Fruit fly (Drosophila melanogaster) whole organism, prepupa: ENCODE measurements around the gene Acp32CD.

ENCODE experiments used
- Blimp-1 ChIP-seq: fragments of 200-800 bp; sonication (Bioruptor generic); optimal IDR thresholded peaks from 3 replicates; lab custom pipeline; 2017; ENCODE audit warnings: missing biosample characterization, missing genetic modification characterization, mild to moderate bottlenecking, moderate library complexity, missing genetic modification reagents
- CG10669 ChIP-seq: fragments of 200-800 bp; sonication (Bioruptor generic); optimal IDR thresholded peaks from 3 replicates; lab custom pipeline; 2018; ENCODE audit warnings: missing biosample characterization, mild to moderate bottlenecking, missing genetic modification characterization, moderate library complexity
- CG11762 ChIP-seq: fragments of 200-800 bp; sonication (Bioruptor generic); optimal IDR thresholded peaks from 3 replicates; lab custom pipeline; 2016; ENCODE audit warnings: missing biosample characterization, missing genetic modification characterization; ENCODE audit not compliant: insufficient read depth
- CG11902 ChIP-seq: fragments of 200-800 bp; sonication (Bioruptor generic); optimal IDR thresholded peaks from 3 replicates; lab custom pipeline; 2016; ENCODE audit warnings: missing biosample characterization, missing genetic modification characterization
- CG15336 ChIP-seq: fragments of 200-800 bp; sonication (Bioruptor generic); IDR thresholded peaks from 2 replicates; pipeline ENCODE4 v1.3.6; 2022; ENCODE audit warnings: missing biosample characterization, missing genetic modification characterization
- CG3032 ChIP-seq: fragments of 200-800 bp; optimal IDR thresholded peaks from 2 replicates; lab custom pipeline; 2019; ENCODE audit warnings: missing biosample characterization, mild to moderate bottlenecking, missing genetic modification characterization, moderate library complexity
- CG31627 ChIP-seq: fragments of 200-800 bp; sonication (Bioruptor generic); optimal IDR thresholded peaks from 3 replicates; lab custom pipeline; 2016; ENCODE audit warnings: missing biosample characterization, missing genetic modification characterization
- CG32006 ChIP-seq: fragments of 200-800 bp; sonication (Bioruptor generic); optimal IDR thresholded peaks from 3 replicates; lab custom pipeline; 2017; ENCODE audit warnings: missing biosample characterization, mild to moderate bottlenecking, missing genetic modification characterization
- CG34406 ChIP-seq: fragments of 200-800 bp; sonication (Bioruptor generic); optimal IDR thresholded peaks from 3 replicates; lab custom pipeline; 2016; ENCODE audit warnings: missing biosample characterization, missing genetic modification characterization
- CG3919 ChIP-seq: fragments of 200-800 bp; sonication (Bioruptor generic); optimal IDR thresholded peaks from 3 replicates; lab custom pipeline; 2016; ENCODE audit warnings: missing biosample characterization, missing genetic modification characterization
- CG4318 ChIP-seq: fragments of 200-800 bp; sonication (Bioruptor generic); optimal IDR thresholded peaks from 3 replicates; lab custom pipeline; 2017; ENCODE audit warnings: missing biosample characterization, mild to moderate bottlenecking, missing genetic modification characterization
- CG6792 ChIP-seq: fragments of 200-800 bp; sonication (Bioruptor generic); optimal IDR thresholded peaks from 3 replicates; lab custom pipeline; 2016; ENCODE audit warnings: missing biosample characterization, missing genetic modification characterization
- CG6808 ChIP-seq: fragments of 200-800 bp; sonication (Bioruptor generic); optimal IDR thresholded peaks from 3 replicates; lab custom pipeline; 2017; ENCODE audit warnings: missing biosample characterization, missing genetic modification characterization, mild to moderate bottlenecking, moderate library complexity, missing genetic modification reagents
- CG6854 ChIP-seq: fragments of 200-800 bp; sonication (Bioruptor generic); optimal IDR thresholded peaks from 2 replicates; lab custom pipeline; 2017; ENCODE audit warnings: missing biosample characterization, mild to moderate bottlenecking, missing genetic modification characterization
- CG7368 ChIP-seq: fragments of 200-800 bp; sonication (Bioruptor generic); optimal IDR thresholded peaks from 3 replicates; lab custom pipeline; 2016; ENCODE audit warnings: missing biosample characterization, missing genetic modification characterization
- CG9139 ChIP-seq: fragments of 200-800 bp; sonication (Bioruptor generic); optimal IDR thresholded peaks from 3 replicates; lab custom pipeline; 2017; ENCODE audit warnings: missing biosample characterization, mild to moderate bottlenecking, missing genetic modification characterization
- Eip75B ChIP-seq: fragments of 200-800 bp; sonication (Bioruptor generic); optimal IDR thresholded peaks from 3 replicates; lab custom pipeline; 2016; ENCODE audit warnings: missing biosample characterization, missing genetic modification characterization
- Eip78C ChIP-seq: fragments of 200-800 bp; sonication (Bioruptor generic); peaks from one replicate; lab custom pipeline; 2016; ENCODE audit warnings: missing biosample characterization, missing genetic modification characterization
- Eip93F ChIP-seq: fragments of 200-800 bp; sonication (Bioruptor generic); optimal IDR thresholded peaks from 2 replicates; lab custom pipeline; 2016; ENCODE audit warnings: missing biosample characterization, mild to moderate bottlenecking, missing genetic modification characterization
- Ets21C ChIP-seq: fragments of 200-800 bp; sonication (Bioruptor generic); optimal IDR thresholded peaks from 3 replicates; lab custom pipeline; 2016; ENCODE audit warnings: missing biosample characterization, missing genetic modification characterization
- Ets96B ChIP-seq: fragments of 200-800 bp; optimal IDR thresholded peaks from 2 replicates; lab custom pipeline; 2019; ENCODE audit warnings: missing biosample characterization, mild to moderate bottlenecking, missing genetic modification characterization, moderate library complexity
- Hr38 ChIP-seq: sonication (Bioruptor generic); optimal IDR thresholded peaks from 2 replicates; lab custom pipeline; 2016; ENCODE audit warnings: missing biosample characterization, missing genetic modification characterization
- Hr4 ChIP-seq: fragments of 200-800 bp; sonication (Bioruptor generic); optimal IDR thresholded peaks from 3 replicates; lab custom pipeline; 2016; ENCODE audit warnings: missing biosample characterization, missing genetic modification characterization
- Lpt ChIP-seq: fragments of 200-800 bp; sonication (Bioruptor generic); optimal IDR thresholded peaks from 3 replicates; lab custom pipeline; 2016; ENCODE audit warnings: missing biosample characterization, missing genetic modification characterization
- Sox102F ChIP-seq: fragments of 200-800 bp; sonication (Bioruptor generic); optimal IDR thresholded peaks from 2 replicates; lab custom pipeline; 2016; ENCODE audit warnings: missing biosample characterization, mild to moderate bottlenecking, missing genetic modification characterization
- Sox14 ChIP-seq: fragments of 200-800 bp; sonication (Bioruptor generic); optimal IDR thresholded peaks from 3 replicates; lab custom pipeline; 2016; ENCODE audit warnings: missing biosample characterization, missing genetic modification characterization
- cyc ChIP-seq: fragments of 200-800 bp; sonication (Bioruptor generic); optimal IDR thresholded peaks from 3 replicates; lab custom pipeline; 2016; ENCODE audit warnings: missing biosample characterization, missing genetic modification characterization
- dac ChIP-seq: fragments of 200-800 bp; sonication (Bioruptor generic); optimal IDR thresholded peaks from 2 replicates; lab custom pipeline; 2017; ENCODE audit warnings: missing biosample characterization, mild to moderate bottlenecking, missing genetic modification characterization
- dsx ChIP-seq: fragments of 200-800 bp; optimal IDR thresholded peaks from 3 replicates; lab custom pipeline; 2019; ENCODE audit warnings: missing biosample characterization, mild to moderate bottlenecking, missing genetic modification characterization, moderate library complexity; ENCODE audit not compliant: poor library complexity, severe bottlenecking
- esn ChIP-seq: fragments of 200-800 bp; sonication (Bioruptor generic); optimal IDR thresholded peaks from 2 replicates; lab custom pipeline; 2016; ENCODE audit warnings: missing biosample characterization, mild to moderate bottlenecking, missing genetic modification characterization, moderate library complexity
- fd59A ChIP-seq: fragments of 200-800 bp; sonication (Bioruptor generic); optimal IDR thresholded peaks from 2 replicates; lab custom pipeline; 2017; ENCODE audit warnings: missing biosample characterization, mild to moderate bottlenecking, missing genetic modification characterization, missing genetic modification reagents
- fkh ChIP-seq: fragments of 200-800 bp; sonication (Bioruptor generic); optimal IDR thresholded peaks from 3 replicates; lab custom pipeline; 2017; ENCODE audit warnings: missing biosample characterization, mild to moderate bottlenecking, missing genetic modification characterization, moderate library complexity
- net ChIP-seq: fragments of 200-800 bp; sonication (Bioruptor generic); optimal IDR thresholded peaks from 3 replicates; lab custom pipeline; 2016; ENCODE audit warnings: missing biosample characterization, missing genetic modification characterization
- pdm3 ChIP-seq: fragments of 200-800 bp; sonication (Bioruptor generic); optimal IDR thresholded peaks from 3 replicates; lab custom pipeline; 2016; ENCODE audit warnings: missing biosample characterization, missing genetic modification characterization
- spab ChIP-seq: fragments of 200-800 bp; sonication (Bioruptor generic); optimal IDR thresholded peaks from 2 replicates; lab custom pipeline; 2017; ENCODE audit warnings: missing biosample characterization, mild to moderate bottlenecking, missing genetic modification characterization, missing genetic modification reagents
- svp ChIP-seq: fragments of 200-800 bp; sonication (Bioruptor generic); peaks from one replicate; lab custom pipeline; 2016; ENCODE audit warnings: missing biosample characterization, missing genetic modification characterization
- topi ChIP-seq: fragments of 200-800 bp; sonication (Bioruptor generic); optimal IDR thresholded peaks from 3 replicates; lab custom pipeline; 2016; ENCODE audit warnings: missing biosample characterization, missing genetic modification characterization
- vri ChIP-seq: fragments of 200-800 bp; sonication (Bioruptor generic); optimal IDR thresholded peaks from 3 replicates; lab custom pipeline; 2016; ENCODE audit warnings: missing biosample characterization, mild to moderate bottlenecking, missing genetic modification characterization

Acp32CD gene

DNA sequence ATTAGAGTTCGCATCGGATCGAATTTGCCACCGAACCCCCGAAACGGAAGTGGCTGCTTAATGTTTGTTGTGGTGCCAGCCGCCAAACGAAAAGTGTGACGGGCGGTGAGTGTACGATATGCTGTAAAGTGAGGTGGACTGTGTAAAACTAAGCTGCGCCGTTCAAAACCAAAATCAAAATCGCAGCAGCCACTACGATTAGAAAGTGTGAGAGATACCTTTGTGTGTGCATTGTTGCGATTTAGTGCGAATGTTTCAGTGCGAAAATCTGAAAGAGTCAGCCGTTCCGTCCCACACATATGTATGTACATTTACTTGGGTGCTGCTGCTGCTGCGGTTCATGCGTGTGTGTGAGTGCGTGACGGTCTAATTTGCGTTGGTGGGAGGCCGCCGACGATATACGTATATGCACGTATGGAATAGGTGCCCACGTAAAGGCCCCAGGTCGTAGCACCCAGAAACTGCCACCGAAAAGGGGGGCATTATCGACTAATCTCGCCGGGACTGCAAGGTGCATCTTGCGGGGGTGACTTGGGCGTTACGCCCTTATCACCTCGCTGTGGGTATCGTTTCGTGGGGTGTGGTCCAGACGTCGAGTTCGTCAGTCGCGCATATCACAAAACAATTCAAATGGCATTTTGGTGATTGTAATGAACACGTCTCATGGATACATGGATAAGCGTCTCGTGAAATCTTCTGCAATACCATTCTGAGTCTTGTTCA lies 38.4 kb upstream of the Acp32CD start:
- TF ChIP-seq esn (GFP tag; lab: Kevin White, UChicago) (peak; percentile 16), spab (GFP tag; lab: Kevin White, UChicago) (no peak), Eip78C (GFP tag; lab: Kevin White, UChicago) (peak; percentile 34), CG6854 (GFP tag; lab: Kevin White, UChicago) (peak; percentile 55)
- TF ChIP-seq, all 60 proteins: peak for 3

DNA sequence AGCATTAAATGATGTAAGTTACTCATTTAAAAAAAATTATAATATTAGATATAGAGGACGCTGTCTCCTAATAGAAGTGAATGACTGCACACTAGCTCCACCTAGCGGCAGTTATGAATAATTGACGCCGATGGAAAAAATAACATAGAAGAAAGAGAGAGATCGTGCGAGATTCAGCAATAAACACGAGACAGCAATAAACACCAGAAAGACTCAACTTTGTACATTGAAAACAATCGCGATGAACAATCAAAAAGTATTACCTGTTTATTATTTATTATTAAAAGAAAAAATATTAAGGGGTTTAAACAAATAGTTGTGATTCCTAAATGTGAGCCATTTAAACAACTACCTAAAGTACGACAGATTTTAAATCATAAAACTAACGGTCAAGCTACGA lies 29.3 kb upstream of the Acp32CD start:
- TF ChIP-seq CG11902 (GFP tag; lab: Kevin White, UChicago): no peak
- TF ChIP-seq svp: no peak
- TF ChIP-seq pdm3: no peak
- no peak for TF ChIP-seq Sox102F (GFP tag; lab: Kevin White, UChicago)
- no peak for TF ChIP-seq CG32006
- no peak for TF ChIP-seq esn (GFP tag; lab: Kevin White, UChicago)
- no peak for TF ChIP-seq CG10669 (GFP tag; lab: Kevin White, UChicago)
- TF ChIP-seq Ets96B: peak; percentile 13
- TF ChIP-seq spab (GFP tag; lab: Kevin White, UChicago): no peak
- TF ChIP-seq Lpt (GFP tag; lab: Kevin White, UChicago): no peak
- peak; percentile 13 for TF ChIP-seq Eip75B (GFP tag; lab: Kevin White, UChicago)
- TF ChIP-seq Ets21C: no peak
- peak; percentile 5 for TF ChIP-seq CG3032 (tag; lab: Kevin White, UChicago)
- TF ChIP-seq net (GFP tag; lab: Kevin White, UChicago): no peak
- TF ChIP-seq CG9139 (GFP tag; lab: Kevin White, UChicago): no peak
- TF ChIP-seq topi: no peak
- TF ChIP-seq vri (GFP tag; lab: Kevin White, UChicago): no peak
- no peak for TF ChIP-seq fd59A (GFP tag; lab: Kevin White, UChicago)
- no peak for TF ChIP-seq CG4318 (GFP tag; lab: Kevin White, UChicago)
- peak; percentile 64 for TF ChIP-seq Hr4 (GFP tag; lab: Kevin White, UChicago)
- no peak for TF ChIP-seq Eip93F (GFP tag; lab: Kevin White, UChicago)
- no peak for TF ChIP-seq Hr38
- no peak for TF ChIP-seq Blimp-1 (GFP tag; lab: Kevin White, UChicago)
- no peak for TF ChIP-seq CG7368 (GFP tag; lab: Kevin White, UChicago)
- no peak for TF ChIP-seq cyc (GFP tag; lab: Kevin White, UChicago)
- peak; percentile 84 for TF ChIP-seq Eip78C (GFP tag; lab: Kevin White, UChicago)
- no peak for TF ChIP-seq CG34406 (GFP tag; lab: Kevin White, UChicago)
- peak; percentile 2 for TF ChIP-seq dac (GFP tag; lab: Kevin White, UChicago)
- peak; percentile 22; the same call in 1 of the 2 replicates for TF ChIP-seq CG15336 (GFP tag; lab: Robert Waterston, UW)
- peak; percentile 29 for TF ChIP-seq CG11762 (GFP tag; lab: Kevin White, UChicago)
- TF ChIP-seq CG31627 (GFP tag; lab: Kevin White, UChicago): no peak
- TF ChIP-seq CG6808 (GFP tag; lab: Kevin White, UChicago): no peak
- TF ChIP-seq fkh (GFP tag; lab: Kevin White, UChicago): no peak
- no peak for TF ChIP-seq CG6792 (GFP tag; lab: Kevin White, UChicago)
- no peak for TF ChIP-seq dsx (GFP tag; lab: Kevin White, UChicago)
- TF ChIP-seq CG6854 (GFP tag; lab: Kevin White, UChicago): no peak
- no peak for TF ChIP-seq Sox14 (GFP tag; lab: Kevin White, UChicago)
- no peak for TF ChIP-seq CG3919 (GFP tag; lab: Kevin White, UChicago)
- TF ChIP-seq, all 60 proteins: peak for 8
